Worm (Caenorhabditis elegans) whole organism, mixed stage, embryonic: Measurements from ENCODE around the gene Y75B8A.33.

Experiments
- M03D4.4 ChIP-seq: sonication (generic microtip); optimal IDR thresholded peaks from 2 replicates; lab custom pipeline; 2017; ENCODE audit warnings: mild to moderate bottlenecking, missing genetic modification characterization, missing compliant biosample characterization
- bed-3 ChIP-seq: fragments of 200-800 bp; sonication (Bioruptor generic); optimal IDR thresholded peaks from 3 replicates; lab custom pipeline; 2018; ENCODE audit warnings: mild to moderate bottlenecking, missing genetic modification characterization, moderate library complexity, missing compliant biosample characterization
- blmp-1 ChIP-seq: fragments of 150-350 bp; optimal IDR thresholded peaks from 2 replicates; lab custom pipeline; 2014; ENCODE audit warnings: missing biosample characterization, missing genetic modification characterization
- ceh-43 ChIP-seq: fragments of 200-800 bp; sonication (Bioruptor generic); optimal IDR thresholded peaks from 2 replicates; lab custom pipeline; 2018; ENCODE audit warnings: mild to moderate bottlenecking, missing genetic modification characterization, moderate library complexity, missing compliant biosample characterization
- ceh-83 ChIP-seq: fragments of 200-800 bp; sonication (Bioruptor generic); optimal IDR thresholded peaks from 2 replicates; lab custom pipeline; 2018; ENCODE audit warnings: mild to moderate bottlenecking, missing genetic modification characterization, missing compliant biosample characterization
- cnd-1 ChIP-seq: fragments of 200-800 bp; sonication (Bioruptor generic); optimal IDR thresholded peaks from 2 replicates; lab custom pipeline; 2018; ENCODE audit warnings: mild to moderate bottlenecking, missing genetic modification characterization, missing compliant biosample characterization
- drap-1 ChIP-seq: fragments of 200-800 bp; sonication (Bioruptor generic); optimal IDR thresholded peaks from 3 replicates; lab custom pipeline; 2018; ENCODE audit warnings: mild to moderate bottlenecking, missing genetic modification characterization, missing compliant biosample characterization
- elt-1 ChIP-seq: sonication (generic microtip); optimal IDR thresholded peaks from 2 replicates; lab custom pipeline; 2017; ENCODE audit warnings: missing genetic modification characterization, mild to moderate bottlenecking, missing compliant biosample characterization, antibody characterized with exemption, moderate library complexity, borderline replicate concordance; ENCODE audit not compliant: insufficient read depth
- elt-3 ChIP-seq: fragments of 150-350 bp; optimal IDR thresholded peaks from 2 replicates; lab custom pipeline; 2014; ENCODE audit warnings: missing biosample characterization, missing genetic modification characterization
- flh-1 ChIP-seq: fragments of 200-800 bp; sonication (Bioruptor generic); optimal IDR thresholded peaks from 2 replicates; lab custom pipeline; 2018; ENCODE audit warnings: mild to moderate bottlenecking, missing genetic modification characterization, moderate library complexity, missing compliant biosample characterization
- ham-2 ChIP-seq: fragments of 200-800 bp; sonication (Bioruptor generic); optimal IDR thresholded peaks from 2 replicates; lab custom pipeline; 2018; ENCODE audit warnings: mild to moderate bottlenecking, missing genetic modification characterization, missing compliant biosample characterization
- hlh-1 ChIP-seq: fragments of 150-350 bp; optimal IDR thresholded peaks from 2 replicates; lab custom pipeline; 2014; ENCODE audit warnings: missing biosample characterization, missing genetic modification reagents, missing genetic modification characterization
- lin-13 ChIP-seq: fragments of 150-350 bp; optimal IDR thresholded peaks from 2 replicates; lab custom pipeline; 2014; ENCODE audit warnings: missing biosample characterization, missing genetic modification characterization
- lin-32 ChIP-seq: fragments of 200-800 bp; sonication (Bioruptor generic); optimal IDR thresholded peaks from 2 replicates; lab custom pipeline; 2018; ENCODE audit warnings: mild to moderate bottlenecking, missing genetic modification characterization, missing compliant biosample characterization
- lsy-2 ChIP-seq: fragments of 150-350 bp; optimal IDR thresholded peaks from 2 replicates; lab custom pipeline; 2014; ENCODE audit warnings: missing biosample characterization, missing genetic modification characterization
- mab-5 ChIP-seq: fragments of 150-350 bp; optimal IDR thresholded peaks from 2 replicates; lab custom pipeline; 2014; ENCODE audit warnings: missing biosample characterization, missing genetic modification characterization
- mls-2 ChIP-seq: sonication (generic microtip); optimal IDR thresholded peaks from 2 replicates; lab custom pipeline; 2016; ENCODE audit warnings: mild to moderate bottlenecking, missing genetic modification characterization, moderate library complexity, missing compliant biosample characterization
- nhr-12 ChIP-seq: fragments of 150-350 bp; optimal IDR thresholded peaks from 2 replicates; lab custom pipeline; 2014; ENCODE audit warnings: missing biosample characterization, missing genetic modification characterization
- nhr-2 ChIP-seq: fragments of 150-350 bp; optimal IDR thresholded peaks from 2 replicates; lab custom pipeline; 2014; ENCODE audit warnings: missing biosample characterization, missing genetic modification characterization
- nhr-237 ChIP-seq: fragments of 150-350 bp; optimal IDR thresholded peaks from 2 replicates; lab custom pipeline; 2014; ENCODE audit warnings: missing biosample characterization, missing genetic modification characterization
- nhr-28 ChIP-seq: fragments of 150-350 bp; optimal IDR thresholded peaks from 2 replicates; lab custom pipeline; 2014; ENCODE audit warnings: missing biosample characterization, missing genetic modification characterization
- nhr-76 ChIP-seq: sonication (generic microtip); optimal IDR thresholded peaks from 2 replicates; lab custom pipeline; 2017; ENCODE audit warnings: missing biosample characterization, missing genetic modification characterization
- pha-4 ChIP-seq: fragments of 150-350 bp; optimal IDR thresholded peaks from 2 replicates; lab custom pipeline; 2018; ENCODE audit warnings: missing biosample characterization, missing genetic modification reagents, missing genetic modification characterization
- sem-2 ChIP-seq: fragments of 200-800 bp; sonication (Bioruptor generic); optimal IDR thresholded peaks from 2 replicates; lab custom pipeline; 2018; ENCODE audit warnings: mild to moderate bottlenecking, missing genetic modification characterization, missing compliant biosample characterization
- snpc-4 ChIP-seq: fragments of 150-350 bp; optimal IDR thresholded peaks from 2 replicates; lab custom pipeline; 2014; ENCODE audit warnings: missing biosample characterization, missing genetic modification characterization
- sptf-1 ChIP-seq: sonication (generic microtip); optimal IDR thresholded peaks from 2 replicates; lab custom pipeline; 2017; ENCODE audit warnings: mild to moderate bottlenecking, missing genetic modification characterization, moderate library complexity, missing compliant biosample characterization
- tbx-8 ChIP-seq: fragments of 200-800 bp; sonication (Bioruptor generic); optimal IDR thresholded peaks from 2 replicates; lab custom pipeline; 2018; ENCODE audit warnings: mild to moderate bottlenecking, missing genetic modification characterization, moderate library complexity, missing compliant biosample characterization
- unc-120 ChIP-seq: sonication (generic microtip); optimal IDR thresholded peaks from 2 replicates; lab custom pipeline; 2017; ENCODE audit warnings: missing genetic modification characterization, missing compliant biosample characterization; ENCODE audit not compliant: poor library complexity, severe bottlenecking
- unc-39 ChIP-seq: fragments of 150-350 bp; optimal IDR thresholded peaks from 2 replicates; lab custom pipeline; 2014; ENCODE audit warnings: missing biosample characterization, missing genetic modification characterization
- unc-62 ChIP-seq: fragments of 150-350 bp; optimal IDR thresholded peaks from 2 replicates; lab custom pipeline; 2014; ENCODE audit warnings: missing biosample characterization, missing genetic modification reagents, missing genetic modification characterization
- zip-8 ChIP-seq: fragments of 150-350 bp; optimal IDR thresholded peaks from 2 replicates; lab custom pipeline; 2014; ENCODE audit warnings: missing biosample characterization, missing genetic modification characterization
- ztf-11 ChIP-seq: fragments of 150-350 bp; optimal IDR thresholded peaks from 2 replicates; lab custom pipeline; 2014; ENCODE audit warnings: missing biosample characterization, missing genetic modification characterization

Y75B8A.33 gene

DNA sequence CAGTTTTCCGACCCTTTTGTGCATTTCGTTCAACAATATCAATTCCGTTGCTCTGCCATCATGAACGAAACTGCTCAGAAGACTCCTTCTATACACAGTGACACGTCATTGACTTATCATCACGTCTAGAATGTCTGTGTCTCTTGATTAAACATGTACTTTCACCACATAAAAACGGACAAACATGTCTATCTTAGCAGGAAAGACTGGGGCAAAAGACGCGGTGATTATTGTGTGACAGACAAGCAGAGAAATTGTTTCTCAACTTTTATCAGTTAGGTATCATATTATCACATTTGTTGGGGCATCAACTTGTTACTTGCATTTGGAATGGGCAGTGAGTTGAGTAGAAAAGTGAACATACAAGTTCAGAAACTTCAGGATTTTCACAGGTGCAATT lies 41.9 kb downstream of the Y75B8A.33 start:
- TF ChIP-seq hlh-1 (tag; lab: Kevin White, UChicago) (no peak), lsy-2 (no peak), nhr-2 (tag; lab: Kevin White, UChicago) (no peak), elt-1 (tag; lab: Kevin White, UChicago) (no peak), tbx-8 (GFP tag; lab: Kevin White, UChicago) (no peak), unc-62 (GFP tag; lab: Kevin White, UChicago) (no peak), lin-13 (tag; lab: Kevin White, UChicago) (no peak), nhr-28 (tag; lab: Kevin White, UChicago) (no peak), elt-3 (tag; lab: Kevin White, UChicago) (no peak), ztf-11 (tag; lab: Kevin White, UChicago) (no peak), unc-120 (no peak), mls-2 (tag; lab: Kevin White, UChicago) (no peak), bed-3 (GFP tag; lab: Kevin White, UChicago) (no peak), unc-39 (tag; lab: Kevin White, UChicago) (no peak), ham-2 (GFP tag; lab: Kevin White, UChicago) (no peak), pha-4 (tag; lab: Kevin White, UChicago) (no peak), snpc-4 (tag; lab: Kevin White, UChicago) (no peak)

DNA sequence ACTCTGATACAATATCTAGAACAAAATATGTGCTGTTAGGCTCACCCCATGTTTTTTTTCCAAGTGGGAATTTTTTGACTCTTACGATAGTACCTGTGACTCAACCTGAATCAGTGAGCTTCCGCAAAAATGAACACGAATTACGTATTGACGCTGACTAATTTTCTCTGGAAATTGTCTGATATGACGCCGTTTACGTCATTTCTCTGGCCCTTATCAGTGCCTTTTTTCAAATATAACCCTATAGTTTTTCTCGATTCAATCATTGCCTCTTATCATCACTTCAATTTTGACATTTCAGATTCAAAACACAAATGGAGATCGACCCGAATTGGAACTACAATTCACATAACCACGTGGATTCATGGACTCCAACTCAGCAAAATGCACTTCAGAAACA lies 48.4 kb downstream of the Y75B8A.33 start, which contains the start of gene Y75B8A.28:
Y75B8A.28 (plus strand) TSS at position 296 of the 400 bp plus-strand sequence.
- TF ChIP-seq flh-1 (GFP tag; lab: Kevin White, UChicago) (no peak), M03D4.4 (tag; lab: Kevin White, UChicago) (no peak), unc-120 (no peak), mab-5 (tag; lab: Kevin White, UChicago) (no peak), bed-3 (GFP tag; lab: Kevin White, UChicago) (no peak), tbx-8 (GFP tag; lab: Kevin White, UChicago) (no peak), mls-2 (tag; lab: Kevin White, UChicago) (no peak), nhr-237 (tag; lab: Kevin White, UChicago) (no peak), zip-8 (tag; lab: Kevin White, UChicago) (no peak), ztf-11 (tag; lab: Kevin White, UChicago) (no peak), ceh-83 (GFP tag; lab: Kevin White, UChicago) (no peak), cnd-1 (tag; lab: Kevin White, UChicago) (no peak), nhr-28 (tag; lab: Kevin White, UChicago) (no peak), drap-1 (GFP tag; lab: Kevin White, UChicago) (no peak), elt-3 (tag; lab: Kevin White, UChicago) (no peak), nhr-12 (tag; lab: Kevin White, UChicago) (no peak), nhr-2 (tag; lab: Kevin White, UChicago) (no peak), snpc-4 (tag; lab: Kevin White, UChicago) (no peak)

DNA sequence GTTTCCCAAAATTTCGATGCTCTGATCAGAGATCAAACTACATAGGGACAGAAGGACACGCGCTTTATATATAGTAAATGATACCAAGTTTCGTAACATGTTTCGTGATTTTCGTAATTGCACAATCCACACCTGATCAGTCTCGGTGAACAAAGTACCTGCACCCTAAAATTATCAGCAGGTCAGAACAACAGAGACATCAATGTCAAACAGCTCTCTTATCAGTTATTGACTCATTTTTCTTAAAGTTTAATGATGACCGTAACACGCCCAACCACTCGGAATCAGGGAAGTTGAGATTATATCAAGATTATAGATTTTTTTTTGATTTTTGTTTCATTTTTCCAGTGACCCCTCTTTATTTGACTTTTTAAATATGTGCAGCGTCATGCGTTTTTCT lies 49.7 kb downstream of the Y75B8A.33 start:
- TF ChIP-seq snpc-4 (tag; lab: Kevin White, UChicago) (no peak), nhr-28 (tag; lab: Kevin White, UChicago) (no peak)

- TF ChIP-seq pha-4 (tag; lab: Kevin White, UChicago) (no peak), tbx-8 (GFP tag; lab: Kevin White, UChicago) (no peak), M03D4.4 (tag; lab: Kevin White, UChicago) (no peak), flh-1 (GFP tag; lab: Kevin White, UChicago) (no peak), mls-2 (tag; lab: Kevin White, UChicago) (no peak), lin-13 (tag; lab: Kevin White, UChicago) (no peak), zip-8 (tag; lab: Kevin White, UChicago) (no peak), ceh-43 (GFP tag; lab: Kevin White, UChicago) (no peak), nhr-12 (tag; lab: Kevin White, UChicago) (no peak), elt-1 (tag; lab: Kevin White, UChicago) (no peak), unc-120 (no peak), lsy-2 (no peak), ham-2 (GFP tag; lab: Kevin White, UChicago) (no peak)
These were observed 52.0 kb downstream of the Y75B8A.33 start, which contains the start of gene Y75B8A.37 for ce11 chrIII:12315179-12315578. TSS of gene Y75B8A.37 (plus strand) at chrIII:12315479.

DNA sequence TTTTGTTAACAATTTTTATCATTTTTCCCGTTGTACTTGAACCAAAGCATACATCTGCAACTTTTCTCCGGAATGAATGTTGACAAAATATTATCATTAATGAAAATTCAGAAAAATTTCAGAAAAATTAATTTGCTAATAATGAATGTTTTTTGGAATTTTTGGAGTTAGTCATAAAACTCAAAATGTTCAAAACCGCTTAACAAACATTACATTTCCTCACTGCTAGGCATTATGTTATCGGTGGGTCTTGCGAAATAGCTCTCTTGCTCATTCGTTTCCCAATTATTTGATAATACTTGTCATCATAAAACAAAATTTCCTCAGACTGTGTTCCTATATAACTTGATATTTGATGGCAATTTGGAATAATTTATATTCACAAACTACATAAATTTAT lies 54.3 kb downstream of the Y75B8A.33 start, which contains the start of gene Y75B8A.39:
Y75B8A.39 (plus strand) TSS at position 301 of the 400 bp plus-strand sequence.
- no peak for TF ChIP-seq ham-2 (GFP tag; lab: Kevin White, UChicago)
- no peak for TF ChIP-seq flh-1 (GFP tag; lab: Kevin White, UChicago)
- no peak for TF ChIP-seq hlh-1 (tag; lab: Kevin White, UChicago)
- TF ChIP-seq lsy-2 = no peak
- no peak for TF ChIP-seq drap-1 (GFP tag; lab: Kevin White, UChicago)
- no peak for TF ChIP-seq unc-39 (tag; lab: Kevin White, UChicago)
- TF ChIP-seq nhr-12 (tag; lab: Kevin White, UChicago) = no peak
- no peak for TF ChIP-seq nhr-28 (tag; lab: Kevin White, UChicago)
- TF ChIP-seq blmp-1 (tag; lab: Kevin White, UChicago) = no peak
- TF ChIP-seq sem-2 (GFP tag; lab: Kevin White, UChicago) = no peak
- TF ChIP-seq unc-62 (GFP tag; lab: Kevin White, UChicago) = no peak
- no peak for TF ChIP-seq lin-32 (GFP tag; lab: Kevin White, UChicago)
- no peak for TF ChIP-seq cnd-1 (tag; lab: Kevin White, UChicago)
- TF ChIP-seq nhr-76 = no peak
- TF ChIP-seq M03D4.4 (tag; lab: Kevin White, UChicago) = no peak
- no peak for TF ChIP-seq bed-3 (GFP tag; lab: Kevin White, UChicago)
- TF ChIP-seq lin-13 (tag; lab: Kevin White, UChicago) = no peak
- TF ChIP-seq nhr-2 (tag; lab: Kevin White, UChicago) = no peak
- no peak for TF ChIP-seq snpc-4 (tag; lab: Kevin White, UChicago)
- no peak for TF ChIP-seq sptf-1 (tag; lab: Kevin White, UChicago)
